Fruit fly (Drosophila melanogaster): ENCODE results near the gene Sirt2.

The Sirt2 gene

DNA sequence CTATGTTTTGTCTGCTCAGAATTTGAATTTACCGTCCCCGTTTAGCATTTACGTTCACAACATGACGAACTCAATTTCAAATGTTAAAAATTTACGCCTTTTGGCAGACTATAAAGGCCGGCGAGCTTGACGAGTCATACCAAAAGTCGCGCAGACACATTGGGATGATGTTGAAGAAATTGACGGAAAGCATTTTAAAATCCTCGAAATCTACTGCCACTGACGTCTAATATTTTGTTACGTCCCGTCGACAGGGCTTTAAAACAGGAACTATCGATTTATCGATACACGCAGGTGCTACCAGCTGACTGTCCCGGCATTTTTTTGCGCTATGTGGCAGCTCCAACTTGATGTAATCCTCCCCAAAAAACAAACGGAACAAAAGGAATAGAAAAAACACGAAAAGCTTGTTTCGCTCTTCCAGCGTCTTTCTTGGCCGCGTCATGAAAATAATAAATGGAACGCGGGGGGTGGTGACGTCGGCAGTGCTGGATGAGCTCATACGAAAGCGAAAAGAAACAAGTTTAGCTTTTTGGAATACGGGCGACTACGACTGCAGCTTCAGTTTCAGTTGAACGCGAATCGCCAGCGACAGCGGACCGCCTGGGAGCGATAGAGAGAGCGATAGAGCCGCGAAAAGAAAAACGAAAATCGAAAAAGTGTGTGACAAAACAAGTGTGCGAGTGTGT lies 19.1 kb upstream of the Sirt2 start, which contains the start of gene Orp8 (continued):
- TF ChIP-seq CG7987 (GFP tag; optimal IDR thresholded peaks at IDR 0.05): peak; percentile 51
- peak; percentile 55 for TF ChIP-seq CG32532 (GFP tag; IDR thresholded peaks at IDR 0.05)
- no peak for TF ChIP-seq B-H1 (GFP tag; IDR thresholded peaks at IDR 0.05)
- TF ChIP-seq Rfx (GFP tag; IDR thresholded peaks at IDR 0.05): peak; percentile 47; the same call in 1 of the 2 replicates
- TF ChIP-seq sqz (GFP tag; optimal IDR thresholded peaks at IDR 0.05): peak; percentile 33
- no peak for TF ChIP-seq CG15269 (tag; optimal IDR thresholded peaks at IDR 0.05)
- peak; percentile 63; the same call in 1 of the 2 replicates for TF ChIP-seq unc-4 (GFP tag; IDR thresholded peaks at IDR 0.05; ENCODE audit: partially characterized antibody)
- TF ChIP-seq Fer3 (tag; optimal IDR thresholded peaks at IDR 0.05): peak; percentile 18
- peak; percentile 19 for TF ChIP-seq corto (GFP tag; optimal IDR thresholded peaks at IDR 0.05)
- no peak for TF ChIP-seq CG1602 (GFP tag; optimal IDR thresholded peaks at IDR 0.05)
- TF ChIP-seq MTF-1 (GFP tag; optimal IDR thresholded peaks at IDR 0.05; ENCODE audit: borderline replicate concordance): peak; percentile 19
- TF ChIP-seq abd-A (tag; optimal IDR thresholded peaks at IDR 0.05): no peak
- no peak; the same call in 2 of the 3 replicates for TF ChIP-seq otp (GFP tag; IDR thresholded peaks at IDR 0.05)
- TF ChIP-seq CG15514 (GFP tag; optimal IDR thresholded peaks at IDR 0.05): peak; percentile 29
- peak; percentile 74 for TF ChIP-seq HLH4C (GFP tag; IDR thresholded peaks at IDR 0.05; ENCODE audit: partially characterized antibody)
- peak; percentile 7 for TF ChIP-seq CoRest (tag; optimal IDR thresholded peaks at IDR 0.05)
- peak; percentile 74 for TF ChIP-seq Dref (GFP tag; IDR thresholded peaks at IDR 0.05)
- no peak for TF ChIP-seq exex (tag; optimal IDR thresholded peaks at IDR 0.05)
- no peak for TF ChIP-seq tgo (GFP tag; IDR thresholded peaks at IDR 0.05)
- TF ChIP-seq Hmx (GFP tag; optimal IDR thresholded peaks at IDR 0.05): no peak
- no peak for TF ChIP-seq br (optimal IDR thresholded peaks at IDR 0.05)
- peak; percentile 80 for TF ChIP-seq Myb (GFP tag; optimal IDR thresholded peaks at IDR 0.05)
- TF ChIP-seq Jarid2 (GFP tag; optimal IDR thresholded peaks at IDR 0.05): peak; percentile 83
- TF ChIP-seq cad (GFP tag; optimal IDR thresholded peaks at IDR 0.05): no peak
- TF ChIP-seq CG7928 (GFP tag; optimal IDR thresholded peaks at IDR 0.05): no peak
- TF ChIP-seq nmo (GFP tag; optimal IDR thresholded peaks at IDR 0.05): peak; percentile 3
- peak; percentile 21 for TF ChIP-seq CG33213 (GFP tag; optimal IDR thresholded peaks at IDR 0.05)
- TF ChIP-seq CG14860 (GFP tag; IDR thresholded peaks at IDR 0.05; ENCODE audit: partially characterized antibody): peak; percentile 56; the same call in 1 of the 3 replicates
- peak; percentile 47 for TF ChIP-seq Bgb (GFP tag; IDR thresholded peaks at IDR 0.05; ENCODE audit: partially characterized antibody)
- peak; percentile 65 for TF ChIP-seq caup (GFP tag; optimal IDR thresholded peaks at IDR 0.05; ENCODE audit: severe bottlenecking)
- TF ChIP-seq Ets97D (GFP tag; optimal IDR thresholded peaks at IDR 0.05): peak; percentile 50
- no peak for TF ChIP-seq CG13775 (GFP tag; optimal IDR thresholded peaks at IDR 0.05)
- no peak for TF ChIP-seq sr (GFP tag; IDR thresholded peaks at IDR 0.05)
- peak; percentile 9 for TF ChIP-seq crc (GFP tag; optimal IDR thresholded peaks at IDR 0.05)
- no peak for TF ChIP-seq CG5953 (GFP tag; IDR thresholded peaks at IDR 0.05)
- TF ChIP-seq Dfd (GFP tag; optimal IDR thresholded peaks at IDR 0.05): no peak
- TF ChIP-seq Nf-YC (tag; optimal IDR thresholded peaks at IDR 0.05): peak; percentile 43
- peak; percentile 78 for TF ChIP-seq gro (GFP tag; optimal IDR thresholded peaks at IDR 0.05)
- no peak for TF ChIP-seq slbo (GFP tag; IDR thresholded peaks at IDR 0.05)
- no peak for TF ChIP-seq fd3F (GFP tag; optimal IDR thresholded peaks at IDR 0.05)
- peak; percentile 32; the same call in 1 of the 2 replicates for TF ChIP-seq amos (GFP tag; IDR thresholded peaks at IDR 0.05; ENCODE audit: partially characterized antibody)
- peak; percentile 88 for TF ChIP-seq Deaf1 (tag; optimal IDR thresholded peaks at IDR 0.05)
- TF ChIP-seq CG14667 (GFP tag; IDR thresholded peaks at IDR 0.05): no peak
- peak; percentile 55 for TF ChIP-seq Asciz (GFP tag; optimal IDR thresholded peaks at IDR 0.05)
- peak; percentile 26; the same call in 1 of the 2 replicates for TF ChIP-seq CG2129 (GFP tag; IDR thresholded peaks at IDR 0.05; ENCODE audit: partially characterized antibody)
- TF ChIP-seq CG15479 (GFP tag; optimal IDR thresholded peaks at IDR 0.05): no peak
- no peak for TF ChIP-seq eyg (GFP tag; optimal IDR thresholded peaks at IDR 0.05)
- no peak for TF ChIP-seq CG31388 (GFP tag; optimal IDR thresholded peaks at IDR 0.05)
- TF ChIP-seq D19A (tag; optimal IDR thresholded peaks at IDR 0.05): no peak
